Worm (Caenorhabditis elegans) whole organism, late embryonic: ENCODE results near the gene fbxb-55.
A peak's percentile ranks its signal among the peaks of the same experiment; 100 is the strongest.

Experiments used
- C08G9.2 ChIP-seq: sonication (generic microtip); optimal IDR thresholded peaks from 2 replicates; lab custom pipeline; 2016; ENCODE audit warnings: mild to moderate bottlenecking, missing genetic modification characterization, moderate library complexity, missing compliant biosample characterization
- C38D4.7 ChIP-seq: fragments of 200-800 bp; sonication (Bioruptor generic); optimal IDR thresholded peaks from 2 replicates; lab custom pipeline; 2018; ENCODE audit warnings: mild to moderate bottlenecking, missing genetic modification characterization, moderate library complexity, missing compliant biosample characterization
- F13H6.1 ChIP-seq: sonication (generic microtip); optimal IDR thresholded peaks from 2 replicates; lab custom pipeline; 2016; ENCODE audit warnings: missing genetic modification characterization, missing compliant biosample characterization
- K09A11.1 ChIP-seq: sonication (generic microtip); optimal IDR thresholded peaks from 2 replicates; lab custom pipeline; 2017; ENCODE audit warnings: antibody characterized with exemption, mild to moderate bottlenecking, missing genetic modification characterization, missing compliant biosample characterization; ENCODE audit not compliant: insufficient read depth
- ceh-18 ChIP-seq: sonication (generic microtip); optimal IDR thresholded peaks from 2 replicates; lab custom pipeline; 2016; ENCODE audit warnings: missing genetic modification characterization, missing compliant biosample characterization
- ceh-19 ChIP-seq: fragments of 200-800 bp; sonication (Bioruptor generic); optimal IDR thresholded peaks from 2 replicates; lab custom pipeline; 2018; ENCODE audit warnings: mild to moderate bottlenecking, missing genetic modification characterization, missing compliant biosample characterization
- ceh-22 ChIP-seq: sonication (generic microtip); optimal IDR thresholded peaks from 2 replicates; lab custom pipeline; 2017; ENCODE audit warnings: missing biosample characterization, missing genetic modification characterization
- ceh-31 ChIP-seq: sonication (generic microtip); optimal IDR thresholded peaks from 2 replicates; lab custom pipeline; 2016; ENCODE audit warnings: missing genetic modification characterization, missing compliant biosample characterization
- ceh-34 ChIP-seq: sonication (generic microtip); optimal IDR thresholded peaks from 2 replicates; lab custom pipeline; 2016; ENCODE audit warnings: mild to moderate bottlenecking, missing genetic modification characterization, missing compliant biosample characterization
- dmd-4 ChIP-seq: sonication (generic microtip); optimal IDR thresholded peaks from 2 replicates; lab custom pipeline; 2016; ENCODE audit warnings: borderline replicate concordance, missing genetic modification characterization, missing compliant biosample characterization
- elt-2 ChIP-seq: sonication (generic microtip); optimal IDR thresholded peaks from 2 replicates; lab custom pipeline; 2016; ENCODE audit warnings: missing genetic modification reagents, missing genetic modification characterization, missing compliant biosample characterization
- elt-4 ChIP-seq: sonication (generic microtip); optimal IDR thresholded peaks from 2 replicates; lab custom pipeline; 2016; ENCODE audit warnings: missing genetic modification characterization, missing compliant biosample characterization
- eyg-1 ChIP-seq: sonication (generic microtip); optimal IDR thresholded peaks from 2 replicates; lab custom pipeline; 2016; ENCODE audit warnings: missing genotype, missing genetic modification characterization, missing compliant biosample characterization
- fkh-6 ChIP-seq: sonication (generic microtip); optimal IDR thresholded peaks from 2 replicates; lab custom pipeline; 2016; ENCODE audit warnings: missing genetic modification characterization, missing compliant biosample characterization
- gmeb-2 ChIP-seq: sonication (generic microtip); optimal IDR thresholded peaks from 2 replicates; lab custom pipeline; 2016; ENCODE audit warnings: missing genetic modification characterization, inconsistent platforms, missing compliant biosample characterization
- hlh-13 ChIP-seq: fragments of 200-800 bp; sonication (Bioruptor generic); optimal IDR thresholded peaks from 2 replicates; lab custom pipeline; 2018; ENCODE audit warnings: mild to moderate bottlenecking, missing genetic modification characterization, missing compliant biosample characterization
- lim-6 ChIP-seq: sonication (generic microtip); optimal IDR thresholded peaks from 2 replicates; lab custom pipeline; 2016; ENCODE audit warnings: missing genetic modification characterization, missing compliant biosample characterization
- lin-11 ChIP-seq: fragments of 200-800 bp; sonication (Bioruptor generic); optimal IDR thresholded peaks from 2 replicates; lab custom pipeline; 2018; ENCODE audit warnings: mild to moderate bottlenecking, missing genetic modification characterization, missing compliant biosample characterization
- madf-2 ChIP-seq: sonication (generic microtip); optimal IDR thresholded peaks from 2 replicates; lab custom pipeline; 2017; ENCODE audit warnings: missing genetic modification characterization, missing compliant biosample characterization
- mec-3 ChIP-seq: sonication (generic microtip); optimal IDR thresholded peaks from 2 replicates; lab custom pipeline; 2016; ENCODE audit warnings: borderline replicate concordance, missing genetic modification characterization, missing compliant biosample characterization
- nfya-1 ChIP-seq: sonication (generic microtip); optimal IDR thresholded peaks from 2 replicates; lab custom pipeline; 2017; ENCODE audit warnings: missing genetic modification characterization, mild to moderate bottlenecking, missing compliant biosample characterization, antibody characterized with exemption, moderate library complexity
- nhr-232 ChIP-seq: sonication (generic microtip); optimal IDR thresholded peaks from 2 replicates; lab custom pipeline; 2016; ENCODE audit warnings: missing genetic modification characterization, missing compliant biosample characterization
- pat-9 ChIP-seq: fragments of 200-800 bp; sonication (Bioruptor generic); optimal IDR thresholded peaks from 2 replicates; lab custom pipeline; 2018; ENCODE audit warnings: mild to moderate bottlenecking, missing genetic modification characterization, moderate library complexity, missing compliant biosample characterization
- pax-1 ChIP-seq: fragments of 150-350 bp; optimal IDR thresholded peaks from 2 replicates; lab custom pipeline; 2014; ENCODE audit warnings: missing biosample characterization, missing genetic modification characterization
- pha-2 ChIP-seq: sonication (generic microtip); optimal IDR thresholded peaks from 2 replicates; lab custom pipeline; 2017; ENCODE audit warnings: mild to moderate bottlenecking, missing genetic modification characterization, missing compliant biosample characterization
- pqm-1 ChIP-seq: sonication (generic microtip); optimal IDR thresholded peaks from 2 replicates; lab custom pipeline; 2016; ENCODE audit warnings: missing genetic modification characterization, missing compliant biosample characterization
- ref-2 ChIP-seq: sonication (generic microtip); optimal IDR thresholded peaks from 2 replicates; lab custom pipeline; 2016; ENCODE audit warnings: missing genetic modification characterization, missing compliant biosample characterization
- rnt-1 ChIP-seq: sonication (generic microtip); optimal IDR thresholded peaks from 2 replicates; lab custom pipeline; 2016; ENCODE audit warnings: missing genetic modification characterization, missing compliant biosample characterization
- sox-2 ChIP-seq: fragments of 200-800 bp; sonication (Bioruptor generic); IDR thresholded peaks from 2 replicates; pipeline ENCODE4 v1.3.6; 2022; ENCODE audit warnings: missing genetic modification reagents, missing genetic modification characterization, missing compliant biosample characterization
- sox-4 ChIP-seq: sonication (generic microtip); optimal IDR thresholded peaks from 2 replicates; lab custom pipeline; 2017; ENCODE audit warnings: mild to moderate bottlenecking, missing genetic modification characterization, inconsistent platforms, missing compliant biosample characterization
- syd-9 ChIP-seq: sonication (generic microtip); optimal IDR thresholded peaks from 2 replicates; lab custom pipeline; 2016; ENCODE audit warnings: mild to moderate bottlenecking, missing genetic modification characterization, moderate library complexity, missing compliant biosample characterization
- tbx-2 ChIP-seq: sonication (generic microtip); optimal IDR thresholded peaks from 2 replicates; lab custom pipeline; 2016; ENCODE audit warnings: missing genetic modification characterization, missing compliant biosample characterization
- tbx-7 ChIP-seq: sonication (generic microtip); optimal IDR thresholded peaks from 2 replicates; lab custom pipeline; 2016; ENCODE audit warnings: missing genotype, missing genetic modification characterization, missing compliant biosample characterization
- unc-3 ChIP-seq, 2 experiments: fragments of 200-800 bp in 1 of 2; sonication (Bioruptor generic) in 1 of 2; sonication (generic microtip) in 1 of 2; conservative IDR thresholded peaks in 1 of 2; optimal IDR thresholded peaks in 1 of 2; 2 replicates each; pipeline versions ENCODE4 v1.3.6 to Lab custom; 2016 to 2022; ENCODE audit warnings: missing compliant biosample characterization in 2 of 2, missing genetic modification characterization in 2 of 2, missing genetic modification reagents in 1 of 2
- unc-42 ChIP-seq: sonication (generic microtip); optimal IDR thresholded peaks from 2 replicates; lab custom pipeline; 2016; ENCODE audit warnings: missing genotype, missing genetic modification characterization, missing compliant biosample characterization
- unc-55 ChIP-seq: sonication (generic microtip); optimal IDR thresholded peaks from 2 replicates; lab custom pipeline; 2017; ENCODE audit warnings: missing biosample characterization, missing genetic modification reagents, missing genetic modification characterization
- zip-5 ChIP-seq: sonication (generic microtip); optimal IDR thresholded peaks from 2 replicates; lab custom pipeline; 2016; ENCODE audit warnings: missing genetic modification characterization, missing compliant biosample characterization

Gene fbxb-55

DNA sequence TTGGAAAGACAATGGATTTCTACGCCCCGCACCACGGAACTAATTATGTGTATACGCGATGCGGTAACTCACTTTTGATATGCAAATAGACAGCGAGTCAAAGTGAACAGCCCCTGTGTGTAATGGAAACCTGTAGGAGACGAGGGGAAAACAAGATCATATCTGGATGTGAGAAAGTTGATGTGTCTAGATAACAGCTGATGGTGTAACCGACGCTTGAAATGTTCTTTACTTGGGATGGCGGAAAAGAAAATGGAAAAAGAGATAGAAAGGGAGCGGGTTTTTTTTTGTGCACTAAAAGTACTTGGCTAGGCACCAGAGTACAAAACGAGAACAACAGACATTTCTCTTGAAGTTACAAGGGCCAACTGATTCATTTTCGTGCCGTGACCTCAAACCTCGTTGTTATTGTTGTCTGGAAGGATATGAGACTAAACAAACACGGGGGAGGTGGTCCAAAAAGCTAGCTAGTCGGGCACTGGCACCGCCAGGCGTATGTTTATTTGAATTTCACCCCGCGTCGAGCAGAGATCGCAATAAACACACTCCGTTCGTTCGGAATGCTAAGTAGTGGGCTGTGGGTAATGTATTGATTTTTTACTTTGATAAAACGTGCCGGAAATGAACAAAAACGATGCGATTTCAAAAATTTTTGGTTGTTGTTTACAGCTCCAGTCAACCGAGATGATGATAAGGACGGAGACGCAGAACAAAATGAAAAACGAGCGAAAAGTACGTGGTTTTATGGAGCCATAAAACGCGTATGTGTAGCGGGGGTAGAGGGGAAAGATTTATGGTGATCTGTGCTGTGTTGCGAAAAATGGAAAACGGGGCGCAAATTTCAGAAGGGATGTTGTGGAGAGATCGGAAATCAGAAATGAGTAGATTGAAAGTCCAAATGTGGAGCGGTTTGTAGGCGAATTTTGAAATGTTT lies 46.5 kb upstream of the fbxb-55 start:
- TF ChIP-seq unc-42 (tag; lab: Kevin White, UChicago): peak; percentile 8
- no peak for TF ChIP-seq K09A11.1 (tag; lab: Kevin White, UChicago)

DNA sequence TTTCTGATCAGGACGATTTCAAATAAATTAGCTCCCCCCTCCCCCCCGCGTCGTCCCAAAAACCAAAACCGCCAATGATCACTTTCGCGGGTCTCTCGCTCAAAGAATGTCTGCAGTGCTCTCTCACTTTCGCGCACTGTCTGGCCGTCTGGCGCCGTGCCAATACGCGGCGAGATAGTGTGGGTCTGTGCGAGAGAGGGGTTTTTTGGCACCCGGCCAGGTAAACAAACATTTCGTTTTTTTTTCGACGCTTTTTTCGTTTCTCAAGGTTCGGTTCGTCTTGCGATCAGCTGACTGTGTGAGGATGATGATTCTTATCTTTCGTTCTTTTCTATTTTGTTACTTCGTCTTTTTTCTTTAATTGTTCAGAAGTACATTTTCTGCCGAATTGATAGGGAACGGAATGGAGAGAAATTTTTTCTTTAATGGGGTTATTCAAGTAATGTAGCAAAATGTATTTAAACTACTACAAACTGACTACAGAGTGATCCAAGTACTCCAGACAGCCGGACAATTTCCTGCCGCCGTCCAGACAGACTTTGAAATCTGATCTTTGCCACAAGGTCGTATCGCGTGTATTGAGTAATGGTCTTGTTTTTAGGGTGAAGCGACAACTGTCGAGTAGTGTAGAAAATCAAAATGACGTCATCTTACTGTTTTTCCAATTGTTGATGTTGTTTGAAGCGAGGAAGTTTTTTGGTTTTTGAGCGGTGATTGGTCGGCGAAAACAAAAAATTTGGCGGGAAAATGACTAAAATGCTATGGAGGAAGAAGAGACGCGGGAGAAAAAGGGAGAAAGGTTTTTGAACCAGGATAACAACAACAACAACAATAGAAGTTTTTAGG lies 44.2 kb upstream of the fbxb-55 start:
- peak; percentile 31 for TF ChIP-seq tbx-2
- TF ChIP-seq unc-42 (tag; lab: Kevin White, UChicago): peak; percentile 30
- peak; percentile 22 for TF ChIP-seq ceh-18 (tag; lab: Kevin White, UChicago)
- TF ChIP-seq C08G9.2 (tag; lab: Kevin White, UChicago): peak; percentile 21
- no peak for TF ChIP-seq sox-4 (tag; lab: Kevin White, UChicago)
- TF ChIP-seq nhr-232 (tag; lab: Kevin White, UChicago): no peak
- no peak for TF ChIP-seq hlh-13
- peak; percentile 7 for TF ChIP-seq ceh-34 (tag; lab: Kevin White, UChicago)
- no peak for TF ChIP-seq K09A11.1 (tag; lab: Kevin White, UChicago)
- peak; percentile 48 for TF ChIP-seq nfya-1 (tag; lab: Kevin White, UChicago)
- TF ChIP-seq pha-2: no peak
- peak; percentile 11 for TF ChIP-seq C38D4.7 (GFP tag; lab: Kevin White, UChicago)
- TF ChIP-seq rnt-1 (tag; lab: Kevin White, UChicago): no peak

DNA sequence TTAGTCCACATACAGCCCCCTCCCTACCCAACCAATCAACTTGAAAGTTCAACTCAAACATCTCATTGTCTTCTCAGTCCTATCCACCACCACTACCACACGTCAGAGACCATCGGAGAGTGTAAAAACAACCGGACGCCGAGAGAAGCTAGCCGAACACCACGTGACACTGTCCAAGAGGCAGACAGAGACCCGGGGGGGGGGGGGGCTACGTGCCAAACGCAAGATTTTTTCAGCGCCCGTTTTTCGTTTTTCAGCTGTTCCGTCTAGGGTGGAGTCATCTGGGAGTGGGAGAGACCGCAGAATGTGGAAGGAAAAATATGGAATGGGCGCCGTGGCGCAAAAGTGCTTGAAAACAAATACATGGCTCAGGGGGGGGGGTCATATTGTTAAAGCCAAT lies 42.7 kb upstream of the fbxb-55 start:
- no peak for TF ChIP-seq lin-11 (tag; lab: Kevin White, UChicago)
- peak; percentile 36 for TF ChIP-seq ceh-18 (tag; lab: Kevin White, UChicago)
- peak; percentile 16 for TF ChIP-seq rnt-1 (tag; lab: Kevin White, UChicago)
- no peak for TF ChIP-seq zip-5 (tag; lab: Kevin White, UChicago)
- peak; percentile 4 for TF ChIP-seq C38D4.7 (GFP tag; lab: Kevin White, UChicago)
- TF ChIP-seq elt-4 (tag; lab: Kevin White, UChicago): no peak
- peak; percentile 12 for TF ChIP-seq ceh-31
- no peak for TF ChIP-seq eyg-1 (tag; lab: Kevin White, UChicago)
- TF ChIP-seq mec-3 (tag; lab: Kevin White, UChicago): no peak
- no peak for TF ChIP-seq nfya-1 (tag; lab: Kevin White, UChicago)
- peak; percentile 13 for TF ChIP-seq pat-9 (tag; lab: Kevin White, UChicago)
- TF ChIP-seq, all 69 proteins: peak for 5

DNA sequence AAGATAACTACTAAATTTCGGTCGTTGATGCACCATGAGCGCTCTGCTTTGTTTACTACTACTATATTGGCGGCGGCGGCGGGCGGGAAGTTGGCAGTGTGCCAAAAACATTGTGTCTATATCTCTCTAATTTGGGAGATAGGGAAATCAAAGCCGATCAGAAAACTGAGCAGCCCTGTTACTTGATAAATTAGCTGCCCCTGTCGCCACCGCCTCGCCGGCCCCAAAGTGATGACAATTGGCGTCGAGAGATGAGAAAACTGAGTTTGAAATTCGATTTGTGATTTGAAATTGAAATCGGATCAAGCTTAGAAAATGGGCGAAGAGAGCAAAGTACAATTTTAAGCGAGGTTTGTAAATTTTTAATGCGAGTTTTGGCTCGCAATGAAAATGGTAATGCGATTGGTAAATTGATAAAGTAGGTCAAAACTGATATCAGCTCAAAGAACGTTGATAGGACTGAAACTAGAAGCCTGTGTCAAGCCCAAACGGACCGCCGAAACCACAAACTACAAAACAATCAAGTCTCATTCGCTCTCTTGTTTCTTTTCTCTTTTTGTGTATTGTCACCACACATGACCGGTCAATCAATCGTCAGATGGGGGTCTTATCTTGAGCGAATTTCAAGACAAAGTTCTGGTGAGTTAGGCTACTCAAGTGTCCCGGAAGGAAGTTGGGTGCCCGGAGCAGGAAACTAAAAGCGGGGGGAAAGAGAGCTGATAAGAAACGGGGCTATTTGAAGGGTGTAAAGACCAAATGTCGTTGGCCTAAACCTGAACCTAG lies 41.3 kb upstream of the fbxb-55 start:
- TF ChIP-seq gmeb-2 (tag; lab: Kevin White, UChicago) (no peak), ref-2 (tag; lab: Kevin White, UChicago) (no peak), syd-9 (tag; lab: Kevin White, UChicago) (no peak), unc-55 (GFP tag; lab: Kevin White, UChicago) (peak; percentile 2), sox-2 (GFP tag; lab: Robert Waterston, UW) (no peak), unc-3 (GFP tag; conservative IDR thresholded peaks at IDR 0.05; lab: Robert Waterston, UW) (no peak), unc-3 (tag; optimal IDR thresholded peaks at IDR 0.05; lab: Kevin White, UChicago) (no peak)
- TF ChIP-seq, all 69 proteins: peak for 1

DNA sequence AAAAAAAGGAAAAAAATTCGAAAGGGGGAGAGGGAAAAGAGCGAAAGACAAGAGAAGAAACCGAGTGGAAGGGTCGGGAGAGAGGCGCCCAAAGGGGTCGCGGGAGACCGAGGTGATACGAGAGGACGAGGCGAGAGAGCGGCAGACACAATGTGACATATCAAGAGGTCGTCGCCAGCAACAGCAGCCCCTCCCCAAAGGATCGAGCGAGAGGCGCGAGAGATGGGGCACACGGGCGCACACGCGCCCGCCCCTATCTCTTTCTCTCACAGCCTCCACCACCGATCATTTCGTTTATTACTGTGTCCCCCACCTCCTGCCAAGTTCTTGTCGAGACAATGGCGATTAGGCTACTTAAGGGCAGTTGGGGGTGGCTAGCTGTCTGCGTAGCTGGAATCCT lies 40.4 kb upstream of the fbxb-55 start:
- TF ChIP-seq syd-9 (tag; lab: Kevin White, UChicago): peak; percentile 50
- peak; percentile 31 for TF ChIP-seq F13H6.1 (tag; lab: Kevin White, UChicago)
- peak; percentile 8 for TF ChIP-seq nfya-1 (tag; lab: Kevin White, UChicago)
- no peak for TF ChIP-seq elt-2
- TF ChIP-seq dmd-4 (tag; lab: Kevin White, UChicago): peak; percentile 33
- peak; percentile 56 for TF ChIP-seq elt-4 (tag; lab: Kevin White, UChicago)
- no peak for TF ChIP-seq lim-6 (tag; lab: Kevin White, UChicago)
- no peak for TF ChIP-seq ceh-22 (tag; lab: Kevin White, UChicago)
- TF ChIP-seq madf-2: no peak
- TF ChIP-seq ceh-19 (GFP tag; lab: Kevin White, UChicago): no peak
- TF ChIP-seq fkh-6 (tag; lab: Kevin White, UChicago): no peak
- TF ChIP-seq pax-1 (tag; lab: Kevin White, UChicago): no peak
- TF ChIP-seq pqm-1: no peak
- TF ChIP-seq tbx-7 (tag; lab: Kevin White, UChicago): no peak
- TF ChIP-seq rnt-1 (tag; lab: Kevin White, UChicago): no peak
